Worm (Caenorhabditis elegans) whole organism, L4 larva: Measurements from ENCODE around the gene abf-5.

Experiments used
- Y48G9A.11 ChIP-seq: fragments of 200-800 bp; sonication (Bioruptor generic); IDR thresholded peaks from 2 replicates; pipeline ENCODE4 v1.3.6; 2022; ENCODE audit warnings: missing genetic modification reagents, missing genetic modification characterization, missing compliant biosample characterization
- ZK337.2 ChIP-seq: fragments of 200-800 bp; sonication (Bioruptor generic); IDR thresholded peaks from 2 replicates; pipeline ENCODE4 v1.3.6; 2022; ENCODE audit warnings: missing genetic modification reagents, missing genetic modification characterization, missing compliant biosample characterization
- ceh-62 ChIP-seq: sonication (generic microtip); optimal IDR thresholded peaks from 2 replicates; lab custom pipeline; 2017; ENCODE audit warnings: missing biosample characterization, missing genetic modification characterization
- ceh-82 ChIP-seq: sonication (generic microtip); optimal IDR thresholded peaks from 2 replicates; lab custom pipeline; 2017; ENCODE audit warnings: missing biosample characterization, missing genetic modification characterization
- dmd-8 ChIP-seq: fragments of 200-800 bp; sonication (Bioruptor generic); IDR thresholded peaks from 2 replicates; pipeline ENCODE4 v1.3.6; 2022; ENCODE audit warnings: missing genetic modification characterization, missing compliant biosample characterization
- dve-1 ChIP-seq: sonication (generic microtip); optimal IDR thresholded peaks from 2 replicates; lab custom pipeline; 2017; ENCODE audit warnings: antibody characterized with exemption, mild to moderate bottlenecking, missing genetic modification characterization, missing compliant biosample characterization; ENCODE audit not compliant: insufficient read depth
- mep-1 ChIP-seq: fragments of 150-350 bp; sonication (generic microtip); optimal IDR thresholded peaks from 3 replicates; lab custom pipeline; 2014; ENCODE audit warnings: missing biosample characterization, missing genetic modification characterization
- nhr-28 ChIP-seq: fragments of 150-350 bp; optimal IDR thresholded peaks from 2 replicates; lab custom pipeline; 2014; ENCODE audit warnings: missing biosample characterization, missing genetic modification characterization
- nhr-76 ChIP-seq: fragments of 150-350 bp; optimal IDR thresholded peaks from 2 replicates; lab custom pipeline; 2014; ENCODE audit warnings: missing biosample characterization, missing genetic modification characterization
- saeg-2 ChIP-seq: fragments of 200-800 bp; sonication (Bioruptor generic); IDR thresholded peaks from 2 replicates; pipeline ENCODE4 v1.3.6; 2022; ENCODE audit warnings: missing genetic modification reagents, missing genetic modification characterization, missing compliant biosample characterization
- snpc-4 ChIP-seq: fragments of 150-350 bp; optimal IDR thresholded peaks from 2 replicates; lab custom pipeline; 2014; ENCODE audit warnings: missing biosample characterization, missing genetic modification characterization
- unc-62 ChIP-seq, 3 experiments: fragments of 150-350 bp in 1 of 3; sonication (generic microtip); optimal IDR thresholded peaks in 2 of 3; peaks in 1 of 3; 1 replicate in 1 of 3; 2 replicates in 2 of 3; lab custom pipeline; 2014 to 2017; ENCODE audit warnings: missing biosample characterization in 3 of 3, missing genetic modification characterization in 3 of 3, missing genetic modification reagents in 3 of 3, missing genotype in 1 of 3

DNA sequence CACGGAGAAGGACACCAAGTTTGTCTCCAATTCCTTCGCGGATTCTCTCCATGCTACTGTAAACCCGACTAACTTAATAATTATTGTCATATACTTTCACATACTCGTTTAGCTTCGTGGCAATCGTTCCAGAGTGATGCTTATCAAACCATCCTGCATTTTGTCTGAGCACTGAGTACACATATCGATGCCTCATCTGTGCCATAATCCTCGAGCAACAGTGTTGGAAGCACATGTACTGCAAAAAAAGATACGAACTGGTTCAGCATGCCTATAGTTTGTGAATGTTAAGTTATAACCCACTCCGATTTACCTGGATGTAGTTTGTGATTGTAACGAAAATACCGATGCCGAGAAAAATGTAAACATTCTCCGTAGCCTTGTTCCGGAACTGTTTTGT is 37.6 kb upstream of the abf-5 start:
- TF ChIP-seq dve-1 (tag; lab: Kevin White, UChicago) (no peak), nhr-28 (no peak), dmd-8 (GFP tag; lab: Robert Waterston, UW) (no peak), nhr-76 (tag; lab: Kevin White, UChicago) (no peak), ZK337.2 (GFP tag; lab: Robert Waterston, UW) (no peak), snpc-4 (tag; lab: Kevin White, UChicago) (no peak), mep-1 (no peak), Y48G9A.11 (GFP tag; lab: Robert Waterston, UW) (no peak), saeg-2 (GFP tag; lab: Robert Waterston, UW) (no peak), unc-62 (GFP tag; optimal IDR thresholded peaks at IDR 0.05 in 1 of 2; lab: Kevin White, UChicago) (peak in 1 of 2 experiments; percentile 91), unc-62 (tag; optimal IDR thresholded peaks at IDR 0.05; lab: Kevin White, UChicago) (no peak), ceh-62 (tag; lab: Kevin White, UChicago) (no peak), ceh-82 (tag; lab: Kevin White, UChicago) (no peak)
